Fruit fly (Drosophila melanogaster) whole organism, embryonic: ENCODE data around the gene CG13449.
A peak's percentile ranks its signal among the peaks of the same experiment; 100 is the strongest.

Source experiments
- Awh ChIP-seq: fragments of 200-800 bp; sonication (Bioruptor generic); IDR thresholded peaks from 2 replicates; pipeline ENCODE4, ENCODE4 v1.3.6; 2022; ENCODE audit warnings: missing biosample characterization, missing genetic modification characterization
- Bdp1 ChIP-seq: fragments of 200-800 bp; sonication (Bioruptor generic); optimal IDR thresholded peaks from 3 replicates; lab custom pipeline; 2016; ENCODE audit warnings: missing biosample characterization, missing genetic modification characterization
- CG10147 ChIP-seq: fragments of 200-800 bp; sonication (Bioruptor generic); optimal IDR thresholded peaks from 2 replicates; lab custom pipeline; 2019; ENCODE audit warnings: missing biosample characterization, mild to moderate bottlenecking, missing genetic modification characterization, moderate library complexity
- CG10979 ChIP-seq: fragments of 200-800 bp; sonication (Bioruptor generic); optimal IDR thresholded peaks from 2 replicates; lab custom pipeline; 2018; ENCODE audit warnings: missing biosample characterization, mild to moderate bottlenecking, missing genetic modification characterization, moderate library complexity
- CG12071 ChIP-seq: fragments of 200-800 bp; sonication (Bioruptor generic); optimal IDR thresholded peaks from 3 replicates; lab custom pipeline; 2018; ENCODE audit warnings: missing biosample characterization, mild to moderate bottlenecking, missing genetic modification characterization
- CG12769 ChIP-seq: fragments of 200-800 bp; sonication (Bioruptor generic); optimal IDR thresholded peaks from 2 replicates; lab custom pipeline; 2019; ENCODE audit warnings: missing biosample characterization, mild to moderate bottlenecking, missing genetic modification characterization, moderate library complexity
- CG14014 ChIP-seq: fragments of 200-800 bp; sonication (Bioruptor generic); IDR thresholded peaks from 2 replicates; pipeline ENCODE4 v1.3.6; 2022; ENCODE audit warnings: missing biosample characterization, missing genetic modification characterization
- CG15011 ChIP-seq: fragments of 200-800 bp; sonication (Bioruptor generic); optimal IDR thresholded peaks from 3 replicates; lab custom pipeline; 2018; ENCODE audit warnings: missing biosample characterization, mild to moderate bottlenecking, missing genetic modification characterization
- CG1602 ChIP-seq: fragments of 200-800 bp; sonication (Bioruptor generic); optimal IDR thresholded peaks from 3 replicates; lab custom pipeline; 2016; ENCODE audit warnings: missing biosample characterization, missing genetic modification characterization
- CG17568 ChIP-seq: fragments of 200-800 bp; sonication (Bioruptor generic); optimal IDR thresholded peaks from 2 replicates; lab custom pipeline; 2018; ENCODE audit warnings: missing biosample characterization, mild to moderate bottlenecking, missing genetic modification characterization, moderate library complexity
- CG17802 ChIP-seq: fragments of 200-800 bp; sonication (Bioruptor generic); optimal IDR thresholded peaks from 2 replicates; lab custom pipeline; 2018; ENCODE audit warnings: missing biosample characterization, mild to moderate bottlenecking, missing genetic modification characterization, moderate library complexity
- CG2129 ChIP-seq: fragments of 200-800 bp; sonication (Bioruptor generic); IDR thresholded peaks from 2 replicates; pipeline ENCODE4 v1.3.6; 2022; ENCODE audit warnings: missing biosample characterization, missing genetic modification characterization; ENCODE audit not compliant: partially characterized antibody
- CG5180 ChIP-seq: fragments of 200-800 bp; sonication (Bioruptor generic); optimal IDR thresholded peaks from 3 replicates; lab custom pipeline; 2017; ENCODE audit warnings: missing biosample characterization, missing genetic modification characterization, mild to moderate bottlenecking, moderate library complexity, missing genetic modification reagents
- CG6254 ChIP-seq: fragments of 200-800 bp; sonication (Bioruptor generic); optimal IDR thresholded peaks from 3 replicates; lab custom pipeline; 2017; ENCODE audit warnings: mild to moderate bottlenecking, missing biosample characterization, missing genetic modification reagents, missing genetic modification characterization
- CG6765 ChIP-seq: fragments of 200-800 bp; sonication (Bioruptor generic); optimal IDR thresholded peaks from 3 replicates; lab custom pipeline; 2017; ENCODE audit warnings: missing biosample characterization, mild to moderate bottlenecking, missing genetic modification characterization
- CG8924 ChIP-seq: fragments of 200-800 bp; optimal IDR thresholded peaks from 3 replicates; lab custom pipeline; 2019; ENCODE audit warnings: missing biosample characterization, mild to moderate bottlenecking, missing genetic modification characterization, moderate library complexity
- CG9609 ChIP-seq: fragments of 200-800 bp; sonication (Bioruptor generic); optimal IDR thresholded peaks from 3 replicates; lab custom pipeline; 2016; ENCODE audit warnings: missing biosample characterization, missing genetic modification characterization
- CG9797 ChIP-seq: fragments of 200-800 bp; sonication (Bioruptor generic); optimal IDR thresholded peaks from 3 replicates; lab custom pipeline; 2018; ENCODE audit warnings: missing biosample characterization, mild to moderate bottlenecking, missing genetic modification characterization
- Dad ChIP-seq: fragments of 200-800 bp; sonication (Bioruptor generic); optimal IDR thresholded peaks from 3 replicates; lab custom pipeline; 2016; ENCODE audit warnings: missing biosample characterization, missing genetic modification characterization
- Gsc ChIP-seq: fragments of 200-800 bp; sonication (Bioruptor generic); IDR thresholded peaks from 2 replicates; pipeline ENCODE4 v1.3.6; 2022; ENCODE audit warnings: missing biosample characterization, missing genetic modification characterization
- HLH3B ChIP-seq: fragments of 200-800 bp; sonication (Bioruptor generic); IDR thresholded peaks from 2 replicates; pipeline ENCODE4 v1.3.6; 2022; ENCODE audit warnings: missing biosample characterization, missing genetic modification characterization
- MESR4 ChIP-seq: fragments of 200-800 bp; sonication (Bioruptor generic); optimal IDR thresholded peaks from 2 replicates; lab custom pipeline; 2018; ENCODE audit warnings: missing biosample characterization, mild to moderate bottlenecking, missing genetic modification characterization, moderate library complexity
- Mrtf ChIP-seq: fragments of 200-800 bp; sonication (Bioruptor generic); IDR thresholded peaks from 3 replicates; pipeline ENCODE4 v1.3.6; 2022; ENCODE audit warnings: missing biosample characterization, missing genetic modification characterization
- Myb ChIP-seq: fragments of 200-800 bp; sonication (Bioruptor generic); optimal IDR thresholded peaks from 2 replicates; lab custom pipeline; 2016; ENCODE audit warnings: missing biosample characterization, missing genetic modification characterization
- Neu2 ChIP-seq: fragments of 200-800 bp; sonication (Bioruptor generic); optimal IDR thresholded peaks from 3 replicates; lab custom pipeline; 2016; ENCODE audit warnings: missing biosample characterization, missing genetic modification characterization, borderline replicate concordance
- Nf-YA ChIP-seq: fragments of 200-800 bp; sonication (Bioruptor generic); IDR thresholded peaks from 2 replicates; pipeline ENCODE4 v1.3.6; 2022; ENCODE audit warnings: missing biosample characterization, missing genetic modification characterization
- Nf-YB ChIP-seq: fragments of 200-800 bp; sonication (Bioruptor generic); optimal IDR thresholded peaks from 3 replicates; lab custom pipeline; 2019; ENCODE audit warnings: missing biosample characterization, mild to moderate bottlenecking, missing genetic modification characterization, moderate library complexity
- Optix ChIP-seq: fragments of 200-800 bp; sonication (Bioruptor generic); IDR thresholded peaks from 3 replicates; pipeline ENCODE4 v1.3.6; 2022; ENCODE audit warnings: missing biosample characterization, missing genetic modification characterization
- Poxn ChIP-seq: fragments of 200-800 bp; sonication (Bioruptor generic); IDR thresholded peaks from 2 replicates; pipeline ENCODE4 v1.3.6; 2022; ENCODE audit warnings: missing biosample characterization, missing genetic modification characterization
- Xrp1 ChIP-seq: fragments of 200-800 bp; sonication (Bioruptor generic); IDR thresholded peaks from 2 replicates; pipeline ENCODE4 v1.3.6; 2022; ENCODE audit warnings: missing biosample characterization, missing genetic modification characterization
- al ChIP-seq: fragments of 200-800 bp; sonication (Bioruptor generic); IDR thresholded peaks from 2 replicates; pipeline ENCODE4 v1.3.6; 2022; ENCODE audit warnings: missing biosample characterization, missing genetic modification characterization
- aop ChIP-seq: fragments of 200-800 bp; sonication (Bioruptor generic); IDR thresholded peaks from 2 replicates; pipeline ENCODE4 v1.3.6; 2022; ENCODE audit warnings: missing biosample characterization, missing genetic modification characterization
- ap ChIP-seq: fragments of 200-800 bp; sonication (Bioruptor generic); IDR thresholded peaks from 2 replicates; pipeline ENCODE4 v1.3.6; 2022; ENCODE audit warnings: missing biosample characterization, missing genetic modification characterization
- az2 ChIP-seq: fragments of 200-800 bp; sonication (Bioruptor generic); optimal IDR thresholded peaks from 3 replicates; lab custom pipeline; 2016; ENCODE audit warnings: missing biosample characterization, missing genetic modification characterization
- dati ChIP-seq: fragments of 200-800 bp; sonication (Bioruptor generic); IDR thresholded peaks from 2 replicates; pipeline ENCODE4 v1.3.6; 2022; ENCODE audit warnings: missing biosample characterization, missing genetic modification characterization
- dpn ChIP-seq, 2 experiments: fragments of 200-800 bp; sonication (Bioruptor generic); optimal IDR thresholded peaks; 3 replicates each; lab custom pipeline; 2016; ENCODE audit warnings: missing biosample characterization in 2 of 2, missing genetic modification characterization in 2 of 2
- gem ChIP-seq: fragments of 200-800 bp; sonication (Bioruptor generic); optimal IDR thresholded peaks from 2 replicates; lab custom pipeline; 2019; ENCODE audit warnings: missing biosample characterization, mild to moderate bottlenecking, missing genetic modification characterization, moderate library complexity
- gsb-n ChIP-seq: fragments of 200-800 bp; sonication (Bioruptor generic); optimal IDR thresholded peaks from 3 replicates; lab custom pipeline; 2018; ENCODE audit warnings: missing biosample characterization, mild to moderate bottlenecking, missing genetic modification characterization
- gt ChIP-seq: fragments of 200-800 bp; sonication (Bioruptor generic); IDR thresholded peaks from 2 replicates; pipeline ENCODE4 v1.3.6; 2022; ENCODE audit warnings: missing biosample characterization, missing genetic modification characterization
- her ChIP-seq: fragments of 200-800 bp; sonication (Bioruptor generic); optimal IDR thresholded peaks from 2 replicates; lab custom pipeline; 2016; ENCODE audit warnings: missing biosample characterization, missing genetic modification characterization
- jigr1 ChIP-seq: fragments of 200-800 bp; sonication (Bioruptor generic); IDR thresholded peaks from 3 replicates; pipeline ENCODE4 v1.3.6; 2022; ENCODE audit warnings: missing biosample characterization, missing genetic modification characterization
- jing ChIP-seq: fragments of 200-800 bp; sonication (Bioruptor generic); optimal IDR thresholded peaks from 2 replicates; lab custom pipeline; 2018; ENCODE audit warnings: missing biosample characterization, mild to moderate bottlenecking, missing genetic modification characterization
- kah ChIP-seq: fragments of 200-800 bp; sonication (Bioruptor generic); optimal IDR thresholded peaks from 2 replicates; lab custom pipeline; 2018; ENCODE audit warnings: missing biosample characterization, mild to moderate bottlenecking, missing genetic modification characterization
- nom ChIP-seq: fragments of 200-800 bp; sonication (Bioruptor generic); optimal IDR thresholded peaks from 2 replicates; lab custom pipeline; 2017; ENCODE audit warnings: missing biosample characterization, missing genetic modification characterization, mild to moderate bottlenecking, moderate library complexity, missing genetic modification reagents
- prd ChIP-seq, 3 experiments: fragments of >200 bp in 2 of 3; fragments of 200-800 bp in 1 of 3; sonication (Bioruptor generic) in 1 of 3; optimal IDR thresholded peaks in 2 of 3; IDR thresholded peaks in 1 of 3; 2 replicates in 2 of 3; 3 replicates in 1 of 3; pipeline versions ENCODE4 v1.3.6 to Lab custom; 2017 to 2022; ENCODE audit warnings: missing biosample characterization in 1 of 3, missing genetic modification characterization in 1 of 3
- schlank ChIP-seq: fragments of 200-800 bp; sonication (Bioruptor generic); optimal IDR thresholded peaks from 2 replicates; lab custom pipeline; 2018; ENCODE audit warnings: missing biosample characterization, mild to moderate bottlenecking, missing genetic modification characterization
- zfh1 ChIP-seq: fragments of 200-800 bp; sonication (Bioruptor generic); IDR thresholded peaks from 3 replicates; pipeline ENCODE4 v1.3.6; 2022; ENCODE audit warnings: missing biosample characterization, missing genetic modification characterization
- zfh2 ChIP-seq: fragments of 200-800 bp; sonication (Bioruptor generic); optimal IDR thresholded peaks from 2 replicates; lab custom pipeline; 2016; ENCODE audit warnings: missing biosample characterization, missing genetic modification characterization

Gene CG13449

dm6 chr3L:15587445-15588381 lies 24.9 kb downstream of the CG13449 start, which contains the start of gene CG7656 (continued):
- TF ChIP-seq CG9797 (GFP tag; lab: Kevin White, UChicago) (no peak), gt (GFP tag; lab: Robert Waterston, UW) (no peak; the same call in 1 of the 2 replicates), Nf-YA (GFP tag; lab: Robert Waterston, UW) (peak; percentile 62), CG15011 (GFP tag; lab: Kevin White, UChicago) (no peak), al (GFP tag; lab: Robert Waterston, UW) (peak; percentile 62), Bdp1 (GFP tag; lab: Kevin White, UChicago) (peak; percentile 64), CG10979 (peak; percentile 17), Nf-YB (GFP tag; lab: Kevin White, UChicago) (no peak), Myb (GFP tag; lab: Kevin White, UChicago) (peak; percentile 49), her (peak; percentile 76), CG17568 (GFP tag; lab: Kevin White, UChicago) (no peak), kah (GFP tag; lab: Kevin White, UChicago) (no peak), zfh1 (GFP tag; lab: Robert Waterston, UW) (peak; percentile 83), CG12769 (peak; percentile 69), az2 (GFP tag; lab: Kevin White, UChicago) (peak; percentile 41), CG14014 (GFP tag; lab: Robert Waterston, UW) (peak; percentile 66), gsb-n (tag; lab: Kevin White, UChicago) (peak; percentile 4), Mrtf (GFP tag; lab: Robert Waterston, UW) (peak; percentile 54; the same call in 2 of the 3 replicates), HLH3B (GFP tag; lab: Robert Waterston, UW) (no peak), CG9609 (GFP tag; lab: Kevin White, UChicago) (peak; percentile 71), CG17802 (tag; lab: Kevin White, UChicago) (peak; percentile 54), nom (GFP tag; lab: Kevin White, UChicago) (no peak), Optix (GFP tag; lab: Robert Waterston, UW) (peak; percentile 48; the same call in 2 of the 3 replicates), CG8924 (peak; percentile 55), CG12071 (GFP tag; lab: Kevin White, UChicago) (peak; percentile 36), CG5180 (GFP tag; lab: Kevin White, UChicago) (peak; percentile 18), CG1602 (GFP tag; lab: Kevin White, UChicago) (peak; percentile 51), schlank (tag; lab: Kevin White, UChicago) (peak; percentile 47), gem (peak; percentile 50), jing (GFP tag; lab: Kevin White, UChicago) (no peak), Neu2 (GFP tag; lab: Kevin White, UChicago) (no peak), Gsc (GFP tag; lab: Robert Waterston, UW) (no peak), jigr1 (GFP tag; lab: Robert Waterston, UW) (no peak), Awh (GFP tag; lab: Robert Waterston, UW) (peak; percentile 74), prd (optimal IDR thresholded peaks at IDR 0.05; lab: Kevin White, UChicago) (no peak), prd (GFP tag; IDR thresholded peaks at IDR 0.05; lab: Robert Waterston, UW) (peak; percentile 82), Xrp1 (GFP tag; lab: Robert Waterston, UW) (peak; percentile 61; the same call in 1 of the 2 replicates), ap (GFP tag; lab: Robert Waterston, UW) (peak; percentile 26; the same call in 1 of the 2 replicates), Poxn (GFP tag; lab: Robert Waterston, UW) (no peak), CG6765 (GFP tag; lab: Kevin White, UChicago) (no peak), CG6254 (GFP tag; lab: Kevin White, UChicago) (no peak), CG2129 (GFP tag; lab: Robert Waterston, UW) (no peak), dpn (GFP tag; optimal IDR thresholded peaks at IDR 0.05; lab: Kevin White, UChicago) (peak; percentile 68 to 78), CG10147 (GFP tag; lab: Kevin White, UChicago) (peak; percentile 28), zfh2 (GFP tag; lab: Kevin White, UChicago) (peak; percentile 82), dati (no peak), Dad (GFP tag; lab: Kevin White, UChicago) (peak; percentile 68), aop (GFP tag; lab: Robert Waterston, UW) (peak; percentile 54; the same call in 1 of the 2 replicates), MESR4 (peak; percentile 89)
